Fruit fly (Drosophila melanogaster) whole organism, embryonic: ENCODE results near the gene elgi.

Experiments used
- Adf1 ChIP-seq: fragments of 200-800 bp; sonication (Bioruptor generic); IDR thresholded peaks from 2 replicates; pipeline ENCODE4 v1.3.6; 2022; ENCODE audit warnings: missing biosample characterization, missing genetic modification characterization
- CG10654 ChIP-seq: fragments of 200-800 bp; sonication (Bioruptor generic); optimal IDR thresholded peaks from 2 replicates; lab custom pipeline; 2016; ENCODE audit warnings: missing biosample characterization, missing genetic modification characterization
- CG10959 ChIP-seq: fragments of 200-800 bp; sonication (Bioruptor generic); IDR thresholded peaks from 2 replicates; pipeline ENCODE4 v1.3.6; 2022; ENCODE audit warnings: missing biosample characterization, missing genetic modification characterization
- CG12659 ChIP-seq: fragments of 200-800 bp; sonication (Bioruptor generic); optimal IDR thresholded peaks from 3 replicates; lab custom pipeline; 2017; ENCODE audit warnings: mild to moderate bottlenecking, missing biosample characterization, missing genetic modification reagents, missing genetic modification characterization
- CG12942 ChIP-seq: fragments of 200-800 bp; sonication (Bioruptor generic); optimal IDR thresholded peaks from 3 replicates; lab custom pipeline; 2016; ENCODE audit warnings: missing biosample characterization, missing genetic modification characterization
- CG13296 ChIP-seq: fragments of 200-800 bp; sonication (Bioruptor generic); optimal IDR thresholded peaks from 3 replicates; lab custom pipeline; 2018; ENCODE audit warnings: missing biosample characterization, mild to moderate bottlenecking, missing genetic modification characterization
- CG13775 ChIP-seq: fragments of 200-800 bp; sonication (Bioruptor generic); optimal IDR thresholded peaks from 3 replicates; lab custom pipeline; 2017; ENCODE audit warnings: missing biosample characterization, mild to moderate bottlenecking, missing genetic modification characterization
- CG14441 ChIP-seq: fragments of 200-800 bp; sonication (Bioruptor generic); IDR thresholded peaks from 2 replicates; pipeline ENCODE4 v1.3.6; 2022; ENCODE audit warnings: missing biosample characterization, missing genetic modification characterization
- CG14860 ChIP-seq: fragments of 200-800 bp; sonication (Bioruptor generic); IDR thresholded peaks from 3 replicates; pipeline ENCODE4 v1.3.6; 2022; ENCODE audit warnings: missing biosample characterization, missing genetic modification characterization; ENCODE audit not compliant: partially characterized antibody
- CG1529 ChIP-seq: fragments of 200-800 bp; sonication (Bioruptor generic); optimal IDR thresholded peaks from 3 replicates; lab custom pipeline; 2018; ENCODE audit warnings: missing biosample characterization, missing genetic modification characterization
- CG16813 ChIP-seq: fragments of 200-800 bp; sonication (Bioruptor generic); IDR thresholded peaks from 3 replicates; pipeline ENCODE4 v1.3.6; 2022; ENCODE audit warnings: missing biosample characterization, missing genetic modification characterization; ENCODE audit not compliant: partially characterized antibody
- CG16815 ChIP-seq: fragments of 200-800 bp; sonication (Bioruptor generic); optimal IDR thresholded peaks from 3 replicates; lab custom pipeline; 2017; ENCODE audit warnings: missing biosample characterization, mild to moderate bottlenecking, missing genetic modification characterization
- CG17829 ChIP-seq: fragments of 200-800 bp; optimal IDR thresholded peaks from 2 replicates; lab custom pipeline; 2019; ENCODE audit warnings: missing biosample characterization, mild to moderate bottlenecking, missing genetic modification characterization, moderate library complexity
- CG1792 ChIP-seq: fragments of 200-800 bp; sonication (Bioruptor generic); optimal IDR thresholded peaks from 2 replicates; lab custom pipeline; 2016; ENCODE audit warnings: missing biosample characterization, missing genetic modification characterization
- CG18262 ChIP-seq: fragments of 200-800 bp; optimal IDR thresholded peaks from 3 replicates; lab custom pipeline; 2019; ENCODE audit warnings: missing biosample characterization, mild to moderate bottlenecking, missing genetic modification characterization, moderate library complexity
- CG2202 ChIP-seq: fragments of 200-800 bp; sonication (Bioruptor generic); optimal IDR thresholded peaks from 2 replicates; lab custom pipeline; 2018; ENCODE audit warnings: missing biosample characterization, mild to moderate bottlenecking, missing genetic modification characterization
- CG31224 ChIP-seq: fragments of 200-800 bp; sonication (Bioruptor generic); IDR thresholded peaks from 2 replicates; pipeline ENCODE4 v1.3.6; 2022; ENCODE audit warnings: missing biosample characterization, missing genetic modification characterization
- CG34224 ChIP-seq: fragments of 200-800 bp; sonication (Bioruptor generic); IDR thresholded peaks from 3 replicates; pipeline ENCODE4 v1.3.6; 2022; ENCODE audit warnings: missing biosample characterization, missing genetic modification characterization; ENCODE audit not compliant: partially characterized antibody
- CG3995 ChIP-seq: fragments of 200-800 bp; sonication (Bioruptor generic); optimal IDR thresholded peaks from 3 replicates; lab custom pipeline; 2016; ENCODE audit warnings: missing biosample characterization, missing genetic modification characterization
- CG4282 ChIP-seq: fragments of 200-800 bp; sonication (Bioruptor generic); optimal IDR thresholded peaks from 2 replicates; lab custom pipeline; 2016; ENCODE audit warnings: missing biosample characterization, missing genetic modification characterization
- CG43689 ChIP-seq: fragments of 200-800 bp; sonication (Bioruptor generic); IDR thresholded peaks from 2 replicates; pipeline ENCODE4 v1.3.6; 2022; ENCODE audit warnings: missing biosample characterization, missing genetic modification characterization
- CG4730 ChIP-seq: fragments of 200-800 bp; sonication (Bioruptor generic); IDR thresholded peaks from 2 replicates; pipeline ENCODE4 v1.3.6; 2022; ENCODE audit warnings: missing biosample characterization, missing genetic modification characterization
- CG5180 ChIP-seq: fragments of 200-800 bp; sonication (Bioruptor generic); optimal IDR thresholded peaks from 3 replicates; lab custom pipeline; 2017; ENCODE audit warnings: missing biosample characterization, missing genetic modification characterization, mild to moderate bottlenecking, moderate library complexity, missing genetic modification reagents
- CG7786 ChIP-seq: fragments of 200-800 bp; sonication (Bioruptor generic); optimal IDR thresholded peaks from 2 replicates; lab custom pipeline; 2016; ENCODE audit warnings: missing biosample characterization, missing genetic modification characterization
- CG9932 ChIP-seq: fragments of 200-800 bp; sonication (Bioruptor generic); IDR thresholded peaks from 2 replicates; pipeline ENCODE4 v1.3.6; 2022; ENCODE audit warnings: missing biosample characterization, missing genetic modification characterization
- Dp ChIP-seq: fragments of 200-800 bp; sonication (Bioruptor generic); optimal IDR thresholded peaks from 2 replicates; lab custom pipeline; 2018; ENCODE audit warnings: missing biosample characterization, mild to moderate bottlenecking, missing genetic modification characterization, moderate library complexity
- ERR ChIP-seq: fragments of 200-800 bp; sonication (Bioruptor generic); optimal IDR thresholded peaks from 2 replicates; lab custom pipeline; 2016; ENCODE audit warnings: missing biosample characterization, missing genetic modification characterization
- HHEX ChIP-seq: fragments of 200-800 bp; sonication (Bioruptor generic); optimal IDR thresholded peaks from 3 replicates; lab custom pipeline; 2017; ENCODE audit warnings: missing biosample characterization, mild to moderate bottlenecking, missing genetic modification characterization, missing genetic modification reagents
- Hand ChIP-seq: fragments of 200-800 bp; sonication (Bioruptor generic); optimal IDR thresholded peaks from 2 replicates; lab custom pipeline; 2017; ENCODE audit warnings: mild to moderate bottlenecking, missing biosample characterization, missing genetic modification reagents, missing genetic modification characterization
- Lpt ChIP-seq: fragments of >200 bp; optimal IDR thresholded peaks from 2 replicates; lab custom pipeline; 2018; ENCODE audit warnings: missing biosample characterization, missing genetic modification characterization
- NK7.1 ChIP-seq: fragments of 200-800 bp; sonication (Bioruptor generic); optimal IDR thresholded peaks from 3 replicates; lab custom pipeline; 2016; ENCODE audit warnings: missing biosample characterization, missing genetic modification characterization
- Sry-δ ChIP-seq: fragments of 200-800 bp; sonication (Bioruptor generic); optimal IDR thresholded peaks from 2 replicates; lab custom pipeline; 2016; ENCODE audit warnings: missing biosample characterization, missing genetic modification characterization
- Ssrp ChIP-seq: fragments of 200-800 bp; sonication (Bioruptor generic); optimal IDR thresholded peaks from 2 replicates; lab custom pipeline; 2018; ENCODE audit warnings: missing biosample characterization, mild to moderate bottlenecking, missing genetic modification characterization, moderate library complexity
- ac ChIP-seq: fragments of 200-800 bp; sonication (Bioruptor generic); optimal IDR thresholded peaks from 3 replicates; lab custom pipeline; 2017; ENCODE audit warnings: missing biosample characterization, mild to moderate bottlenecking, missing genetic modification characterization
- chm ChIP-seq: fragments of 200-800 bp; sonication (Bioruptor generic); IDR thresholded peaks from 2 replicates; pipeline ENCODE4 v1.3.6; 2022; ENCODE audit warnings: missing biosample characterization, missing genetic modification characterization
- eyg ChIP-seq: fragments of 200-800 bp; sonication (Bioruptor generic); optimal IDR thresholded peaks from 3 replicates; lab custom pipeline; 2016; ENCODE audit warnings: missing biosample characterization, missing genetic modification characterization
- fd3F ChIP-seq: fragments of 200-800 bp; sonication (Bioruptor generic); optimal IDR thresholded peaks from 2 replicates; lab custom pipeline; 2018; ENCODE audit warnings: missing biosample characterization, mild to moderate bottlenecking, missing genetic modification characterization, moderate library complexity
- fd96Cb ChIP-seq: fragments of 200-800 bp; sonication (Bioruptor generic); optimal IDR thresholded peaks from 2 replicates; lab custom pipeline; 2018; ENCODE audit warnings: missing biosample characterization, mild to moderate bottlenecking, missing genetic modification characterization, moderate library complexity
- ftz-f1 ChIP-seq: fragments of 200-800 bp; sonication (Bioruptor generic); optimal IDR thresholded peaks from 2 replicates; lab custom pipeline; 2016; ENCODE audit warnings: missing biosample characterization, missing genetic modification characterization
- gcm2 ChIP-seq: fragments of 200-800 bp; sonication (Bioruptor generic); optimal IDR thresholded peaks from 2 replicates; lab custom pipeline; 2016; ENCODE audit warnings: missing biosample characterization, missing genetic modification characterization
- odd ChIP-seq: fragments of 200-800 bp; sonication (Bioruptor generic); optimal IDR thresholded peaks from 2 replicates; lab custom pipeline; 2017; ENCODE audit warnings: missing biosample characterization, mild to moderate bottlenecking, missing genetic modification characterization
- pzg ChIP-seq: fragments of 200-800 bp; sonication (Bioruptor generic); optimal IDR thresholded peaks from 3 replicates; lab custom pipeline; 2018; ENCODE audit warnings: missing biosample characterization, mild to moderate bottlenecking, missing genetic modification characterization, moderate library complexity
- rib ChIP-seq: fragments of 200-800 bp; sonication (Bioruptor generic); IDR thresholded peaks from 2 replicates; pipeline ENCODE4 v1.3.6; 2022; ENCODE audit warnings: missing biosample characterization, missing genetic modification characterization
- sc ChIP-seq, 3 experiments: fragments of >200 bp in 2 of 3; fragments of 200-800 bp in 1 of 3; sonication (Bioruptor generic) in 1 of 3; optimal IDR thresholded peaks; 2 replicates in 2 of 3; 3 replicates in 1 of 3; lab custom pipeline; 2017; ENCODE audit warnings: mild to moderate bottlenecking in 1 of 3, missing biosample characterization in 1 of 3, missing genetic modification characterization in 1 of 3, missing genetic modification reagents in 1 of 3
- sqz ChIP-seq: fragments of 200-800 bp; sonication (Bioruptor generic); optimal IDR thresholded peaks from 3 replicates; lab custom pipeline; 2018; ENCODE audit warnings: missing biosample characterization, mild to moderate bottlenecking, missing genetic modification characterization
- stwl ChIP-seq: fragments of 200-800 bp; sonication (Bioruptor generic); optimal IDR thresholded peaks from 3 replicates; lab custom pipeline; 2018; ENCODE audit warnings: missing biosample characterization, mild to moderate bottlenecking, missing genetic modification characterization, moderate library complexity
- sug ChIP-seq: fragments of 200-800 bp; optimal IDR thresholded peaks from 2 replicates; lab custom pipeline; 2019; ENCODE audit warnings: missing biosample characterization, mild to moderate bottlenecking, missing genetic modification characterization, moderate library complexity
- tll ChIP-seq, 2 experiments: fragments of 200-800 bp in 1 of 2; fragments of >200 bp in 1 of 2; sonication (Bioruptor generic) in 1 of 2; optimal IDR thresholded peaks; 2 replicates each; lab custom pipeline; 2017 to 2019; ENCODE audit warnings: missing biosample characterization in 2 of 2, missing genetic modification characterization in 2 of 2, mild to moderate bottlenecking in 1 of 2, moderate library complexity in 1 of 2
- vfl ChIP-seq: fragments of 200-800 bp; sonication (Bioruptor generic); optimal IDR thresholded peaks from 2 replicates; lab custom pipeline; 2016; ENCODE audit warnings: missing biosample characterization, missing genetic modification characterization
- vnd ChIP-seq: fragments of 200-800 bp; sonication (Bioruptor generic); IDR thresholded peaks from 3 replicates; pipeline ENCODE4 v1.3.6; 2022; ENCODE audit warnings: missing biosample characterization, missing genetic modification characterization; ENCODE audit not compliant: partially characterized antibody

The elgi gene

dm6 chr3L:15956448-15957010 lies at the start of gene elgi (continued):
- TF ChIP-seq Lpt (GFP tag; lab: Kevin White, UChicago) (no peak), CG18262 (peak; percentile 3), sqz (GFP tag; lab: Kevin White, UChicago) (peak; percentile 96), sug (tag; lab: Kevin White, UChicago) (peak; percentile 58), CG12942 (GFP tag; lab: Kevin White, UChicago) (peak; percentile 51), tll (GFP tag; optimal IDR thresholded peaks at IDR 0.05; lab: Kevin White, UChicago) (no peak), CG43689 (GFP tag; lab: Robert Waterston, UW) (no peak), CG1529 (GFP tag; lab: Kevin White, UChicago) (peak; percentile 6), CG5180 (GFP tag; lab: Kevin White, UChicago) (peak; percentile 16), CG2202 (tag; lab: Kevin White, UChicago) (no peak), sc (optimal IDR thresholded peaks at IDR 0.05; lab: Kevin White, UChicago) (no peak), sc (GFP tag; optimal IDR thresholded peaks at IDR 0.05; lab: Kevin White, UChicago) (no peak), CG10959 (GFP tag; lab: Robert Waterston, UW) (no peak), CG7786 (GFP tag; lab: Kevin White, UChicago) (peak; percentile 76), chm (0 out of 2 replicates have a peak, but pooled peaks have one; percentile 5), ac (no peak), CG10654 (GFP tag; lab: Kevin White, UChicago) (peak; percentile 31), NK7.1 (GFP tag; lab: Kevin White, UChicago) (no peak), vnd (no peak), CG14441 (GFP tag; lab: Robert Waterston, UW) (peak; percentile 45; the same call in 1 of the 2 replicates), Ssrp (tag; lab: Kevin White, UChicago) (no peak), gcm2 (GFP tag; lab: Kevin White, UChicago) (no peak), fd3F (GFP tag; lab: Kevin White, UChicago) (peak; percentile 17), Dp (GFP tag; lab: Kevin White, UChicago) (peak; percentile 8), CG1792 (GFP tag; lab: Kevin White, UChicago) (peak; percentile 64), odd (no peak), HHEX (peak; percentile 30), CG34224 (GFP tag; lab: Robert Waterston, UW) (peak; percentile 40; the same call in 2 of the 3 replicates), CG13296 (GFP tag; lab: Kevin White, UChicago) (peak; percentile 71), Adf1 (GFP tag; lab: Robert Waterston, UW) (no peak), CG9932 (GFP tag; lab: Robert Waterston, UW) (peak; percentile 82), CG14860 (GFP tag; lab: Robert Waterston, UW) (no peak), eyg (GFP tag; lab: Kevin White, UChicago) (peak; percentile 27), vfl (peak; percentile 51), CG12659 (GFP tag; lab: Kevin White, UChicago) (peak; percentile 63), CG3995 (peak; percentile 70), rib (GFP tag; lab: Robert Waterston, UW) (no peak), CG16815 (GFP tag; lab: Kevin White, UChicago) (no peak), ftz-f1 (GFP tag; lab: Kevin White, UChicago) (no peak)

- TF ChIP-seq CG31224 (GFP tag; lab: Robert Waterston, UW) (no peak), stwl (no peak), gcm2 (GFP tag; lab: Kevin White, UChicago) (no peak), ERR (GFP tag; lab: Kevin White, UChicago) (no peak), fd96Cb (peak; percentile 35), CG17829 (tag; lab: Kevin White, UChicago) (no peak), Hand (GFP tag; lab: Kevin White, UChicago) (peak; percentile 75), CG16813 (GFP tag; lab: Robert Waterston, UW) (no peak), CG13775 (peak; percentile 47), pzg (GFP tag; lab: Kevin White, UChicago) (no peak), CG4730 (GFP tag; lab: Robert Waterston, UW) (no peak), CG4282 (GFP tag; lab: Kevin White, UChicago) (no peak), Sry-δ (GFP tag; lab: Kevin White, UChicago) (no peak)
These were observed 35.2 kb upstream of the elgi start for dm6 chr3L:15921043-15921621.
